Worm (Caenorhabditis elegans) whole organism, late embryonic: Measurements from ENCODE around the gene Y73C8B.9.

Experiments
- K09A11.1 ChIP-seq: sonication (generic microtip); optimal IDR thresholded peaks from 2 replicates; lab custom pipeline; 2017; ENCODE audit warnings: antibody characterized with exemption, mild to moderate bottlenecking, missing genetic modification characterization, missing compliant biosample characterization; ENCODE audit not compliant: insufficient read depth
- ama-1 ChIP-seq: fragments of 150-350 bp; optimal IDR thresholded peaks from 2 replicates; lab custom pipeline; 2014
- ceh-30 ChIP-seq: fragments of 150-350 bp; optimal IDR thresholded peaks from 2 replicates; lab custom pipeline; 2014; ENCODE audit warnings: missing biosample characterization, missing genetic modification characterization
- ceh-9 ChIP-seq: sonication (generic microtip); optimal IDR thresholded peaks from 2 replicates; lab custom pipeline; 2016; ENCODE audit warnings: mild to moderate bottlenecking, missing genetic modification characterization, inconsistent platforms, missing compliant biosample characterization
- hlh-30 ChIP-seq: sonication (generic microtip); optimal IDR thresholded peaks from 2 replicates; lab custom pipeline; 2017; ENCODE audit warnings: antibody characterized with exemption, missing genetic modification characterization, missing compliant biosample characterization; ENCODE audit not compliant: insufficient read depth
- nfya-1 ChIP-seq: sonication (generic microtip); optimal IDR thresholded peaks from 2 replicates; lab custom pipeline; 2017; ENCODE audit warnings: missing genetic modification characterization, mild to moderate bottlenecking, missing compliant biosample characterization, antibody characterized with exemption, moderate library complexity
- npax-4 ChIP-seq: sonication (generic microtip); optimal IDR thresholded peaks from 2 replicates; lab custom pipeline; 2016; ENCODE audit warnings: missing genetic modification characterization, missing compliant biosample characterization
- tbx-2 ChIP-seq: sonication (generic microtip); optimal IDR thresholded peaks from 2 replicates; lab custom pipeline; 2016; ENCODE audit warnings: missing genetic modification characterization, missing compliant biosample characterization

DNA sequence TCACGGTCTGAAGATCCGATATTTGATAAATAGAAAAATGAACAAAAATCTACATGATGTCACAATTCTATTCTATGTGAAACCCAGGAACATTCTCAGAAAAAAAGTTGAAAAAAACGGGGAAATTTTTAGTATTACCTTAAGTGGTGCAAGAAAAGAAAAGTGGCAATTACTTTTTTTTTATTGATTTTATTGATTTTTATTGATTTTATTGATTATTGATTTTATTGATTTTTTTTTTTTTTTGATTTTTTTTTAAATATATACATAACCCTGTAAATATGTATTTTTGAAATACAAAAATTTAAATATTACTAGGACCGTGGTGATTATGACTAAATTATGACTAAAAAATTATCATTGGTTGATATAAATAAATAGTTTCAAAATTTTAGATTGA, 21.7 kb upstream of the Y73C8B.9 start:
- no peak for TF ChIP-seq ama-1 (lab: Kevin White, UChicago)
- TF ChIP-seq tbx-2 (tag; lab: Kevin White, UChicago): no peak
- TF ChIP-seq nfya-1: no peak
- TF ChIP-seq hlh-30: no peak
- TF ChIP-seq K09A11.1 (tag; lab: Kevin White, UChicago): no peak
- no peak for TF ChIP-seq ceh-9 (tag; lab: Kevin White, UChicago)
- no peak for TF ChIP-seq npax-4 (tag; lab: Kevin White, UChicago)
- TF ChIP-seq ceh-30 (tag; lab: Kevin White, UChicago): no peak
